Fruit fly (Drosophila melanogaster) whole organism: ENCODE measurements around the gene CG13005.

Source experiments
- CG8478 ChIP-seq: fragments of >200 bp; optimal IDR thresholded peaks from 2 replicates; lab custom pipeline; 2018; ENCODE audit warnings: inconsistent platforms
- EcR ChIP-seq, 2 experiments: fragments of >200 bp; optimal IDR thresholded peaks; 2 replicates each; lab custom pipeline; 2017; ENCODE audit warnings: missing biosample characterization in 2 of 2, missing genetic modification characterization in 2 of 2, missing genetic modification reagents in 2 of 2
- pan ChIP-seq: fragments of >200 bp; optimal IDR thresholded peaks from 2 replicates; lab custom pipeline; 2017
- psq ChIP-seq: fragments of >200 bp; optimal IDR thresholded peaks from 2 replicates; lab custom pipeline; 2017
- usp ChIP-seq: fragments of >200 bp; optimal IDR thresholded peaks from 2 replicates; lab custom pipeline; 2017; ENCODE audit warnings: missing biosample characterization, missing genetic modification characterization, mixed read lengths

DNA sequence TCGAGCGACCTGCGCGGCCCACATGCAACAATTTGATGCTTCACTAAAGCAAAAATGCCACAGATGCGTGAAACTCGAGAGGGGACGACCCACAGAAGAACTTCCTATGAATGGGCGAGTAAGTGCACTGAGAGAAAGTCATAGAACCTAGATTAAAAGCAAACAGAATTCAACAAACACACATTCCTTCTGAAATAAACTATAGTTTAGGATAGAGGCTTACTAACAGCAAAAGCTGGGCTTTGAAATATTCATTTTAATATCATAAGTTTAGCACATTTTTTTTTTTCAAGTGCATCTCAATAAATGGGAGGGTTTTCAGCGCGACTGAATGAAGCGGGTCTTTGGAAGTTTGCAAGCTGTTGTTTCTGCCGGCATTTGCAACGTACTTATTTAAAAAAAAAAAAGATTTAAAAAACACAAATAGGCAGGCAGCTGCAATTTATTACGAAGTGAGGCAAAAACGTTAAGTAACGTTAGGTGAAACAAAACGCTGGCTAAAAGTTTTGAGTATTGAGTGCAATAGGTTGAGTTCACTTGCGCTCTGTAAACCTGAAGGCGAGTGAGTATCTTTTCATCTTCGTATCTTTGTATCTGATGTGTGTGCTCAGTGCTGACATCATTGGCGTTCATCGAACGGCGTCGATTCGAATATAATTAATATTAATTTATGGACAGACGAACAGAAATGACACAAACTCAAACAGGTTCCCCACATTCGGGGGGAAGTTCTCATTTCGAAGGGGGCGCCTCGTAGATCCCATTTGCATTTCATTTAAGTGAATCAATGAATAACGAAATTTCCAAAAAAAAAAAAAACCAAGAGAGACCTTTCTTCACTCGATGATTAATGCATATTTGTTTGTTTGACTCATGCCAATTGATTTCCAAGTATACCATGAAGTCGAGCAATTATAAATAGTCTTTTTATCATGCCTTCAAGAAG is 30.3 kb upstream of the CG13005 start:
- TF ChIP-seq CG8478 (no peak), usp (no peak), psq (lab: Kevin White, UChicago) (no peak), EcR (GFP tag; optimal IDR thresholded peaks at IDR 0.05; lab: Kevin White, UChicago) (no peak), pan (lab: Kevin White, UChicago) (no peak)
